Worm (Caenorhabditis elegans) whole organism, early embryonic: ENCODE measurements around the gene C01F1.5.

Source experiments
- B0310.2 ChIP-seq: sonication (generic microtip); optimal IDR thresholded peaks from 2 replicates; lab custom pipeline; 2016; ENCODE audit warnings: mild to moderate bottlenecking, missing genetic modification characterization, missing compliant biosample characterization
- F13C5.2 ChIP-seq: sonication (generic microtip); optimal IDR thresholded peaks from 2 replicates; lab custom pipeline; 2017; ENCODE audit warnings: mild to moderate bottlenecking, missing genetic modification characterization, inconsistent platforms, missing compliant biosample characterization
- aly-1 ChIP-seq: sonication (generic microtip); optimal IDR thresholded peaks from 2 replicates; lab custom pipeline; 2016; ENCODE audit warnings: missing genetic modification characterization, missing compliant biosample characterization
- ama-1 ChIP-seq: fragments of 150-350 bp; optimal IDR thresholded peaks from 2 replicates; lab custom pipeline; 2014
- ceh-13 ChIP-seq: fragments of 200-800 bp; sonication (Bioruptor generic); optimal IDR thresholded peaks from 2 replicates; lab custom pipeline; 2018; ENCODE audit warnings: mild to moderate bottlenecking, missing genetic modification characterization, missing compliant biosample characterization
- ceh-36 ChIP-seq: sonication (generic microtip); optimal IDR thresholded peaks from 2 replicates; lab custom pipeline; 2016; ENCODE audit warnings: missing genetic modification characterization, inconsistent platforms, missing compliant biosample characterization
- ets-7 ChIP-seq: sonication (generic microtip); optimal IDR thresholded peaks from 2 replicates; lab custom pipeline; 2016; ENCODE audit warnings: missing genotype, missing genetic modification characterization, missing compliant biosample characterization
- flt-1 ChIP-seq: fragments of 200-800 bp; sonication (Bioruptor generic); IDR thresholded peaks from 2 replicates; pipeline ENCODE4 v1.3.6; 2022; ENCODE audit warnings: missing genetic modification characterization, missing compliant biosample characterization
- hmbx-1 ChIP-seq: sonication (generic microtip); optimal IDR thresholded peaks from 2 replicates; lab custom pipeline; 2016; ENCODE audit warnings: mild to moderate bottlenecking, missing genetic modification characterization, missing compliant biosample characterization
- hmg-4 ChIP-seq: fragments of 200-800 bp; sonication (Bioruptor generic); optimal IDR thresholded peaks from 2 replicates; lab custom pipeline; 2018; ENCODE audit warnings: mild to moderate bottlenecking, missing genetic modification characterization, missing compliant biosample characterization
- hnd-1 ChIP-seq: sonication (generic microtip); optimal IDR thresholded peaks from 2 replicates; lab custom pipeline; 2016; ENCODE audit warnings: missing genetic modification characterization, missing compliant biosample characterization
- pes-1 ChIP-seq: fragments of 200-800 bp; sonication (Bioruptor generic); IDR thresholded peaks from 2 replicates; pipeline ENCODE4 v1.3.6; 2022; ENCODE audit warnings: missing genetic modification reagents, missing genetic modification characterization, missing compliant biosample characterization
- scrt-1 ChIP-seq: fragments of 200-800 bp; sonication (Bioruptor generic); IDR thresholded peaks from 2 replicates; pipeline ENCODE4 v1.3.6; 2022; ENCODE audit warnings: missing genetic modification characterization, missing compliant biosample characterization
- sea-1 ChIP-seq: fragments of 200-800 bp; sonication (Bioruptor generic); conservative IDR thresholded peaks from 2 replicates; pipeline ENCODE4 v1.3.6; 2022; ENCODE audit warnings: missing genetic modification characterization, missing compliant biosample characterization
- tbx-11 ChIP-seq: fragments of 200-800 bp; sonication (Bioruptor generic); IDR thresholded peaks from 2 replicates; pipeline ENCODE4 v1.3.6; 2022; ENCODE audit warnings: missing genetic modification characterization, missing compliant biosample characterization
- tbx-37 ChIP-seq: fragments of 200-800 bp; sonication (Bioruptor generic); conservative IDR thresholded peaks from 2 replicates; pipeline ENCODE4 v1.3.6; 2022; ENCODE audit warnings: missing genetic modification reagents, missing genetic modification characterization, missing compliant biosample characterization
- tra-4 ChIP-seq: sonication (generic microtip); optimal IDR thresholded peaks from 2 replicates; lab custom pipeline; 2017; ENCODE audit warnings: missing genetic modification characterization, missing compliant biosample characterization

The C01F1.5 gene

ce11 chrII:4237701-4238214 is 43.9 kb downstream of the C01F1.5 start, which contains the start of the genes fbxc-44 and C16A11.2:
Gene fbxc-44, minus strand, starts transcription at chrII:4237751.
Gene C16A11.2, plus strand, starts transcription at chrII:4238203.
- TF ChIP-seq hnd-1 (tag; lab: Kevin White, UChicago) = peak; percentile 58
- TF ChIP-seq tbx-11 (GFP tag; lab: Robert Waterston, UW) = peak; percentile 79
- 0 out of 2 replicates have a peak, but pooled peaks have one; percentile 42 for TF ChIP-seq sea-1 (GFP tag; lab: Robert Waterston, UW)
- TF ChIP-seq ets-7 (tag; lab: Kevin White, UChicago) = no peak
- peak; percentile 15 for TF ChIP-seq tra-4 (tag; lab: Kevin White, UChicago)
- TF ChIP-seq aly-1 (tag; lab: Kevin White, UChicago) = peak; percentile 51
- no peak for TF ChIP-seq ama-1 (lab: Kevin White, UChicago)
- TF ChIP-seq pes-1 (GFP tag; lab: Robert Waterston, UW) = peak; percentile 88
- TF ChIP-seq scrt-1 (GFP tag; lab: Robert Waterston, UW) = peak; percentile 76
- TF ChIP-seq flt-1 = peak; percentile 68
- TF ChIP-seq ceh-13 (GFP tag; lab: Kevin White, UChicago) = peak; percentile 48
- TF ChIP-seq tbx-37 (GFP tag; lab: Robert Waterston, UW) = peak; percentile 74
- TF ChIP-seq B0310.2 = peak; percentile 17
- peak; percentile 84 for TF ChIP-seq F13C5.2 (tag; lab: Kevin White, UChicago)
- peak; percentile 63 for TF ChIP-seq hmg-4 (GFP tag; lab: Kevin White, UChicago)
- peak; percentile 11 for TF ChIP-seq hmbx-1 (tag; lab: Kevin White, UChicago)
- peak; percentile 77 for TF ChIP-seq ceh-36

ce11 chrII:4235959-4236358 is 45.7 kb downstream of the C01F1.5 start, which contains the start of gene fbxc-43:
Gene fbxc-43, minus strand, starts transcription at chrII:4235996.
- TF ChIP-seq tbx-37 (GFP tag; lab: Robert Waterston, UW) (no peak), B0310.2 (no peak), flt-1 (no peak), pes-1 (GFP tag; lab: Robert Waterston, UW) (no peak), hnd-1 (tag; lab: Kevin White, UChicago) (no peak), aly-1 (tag; lab: Kevin White, UChicago) (no peak), ets-7 (tag; lab: Kevin White, UChicago) (no peak), F13C5.2 (tag; lab: Kevin White, UChicago) (no peak), tbx-11 (GFP tag; lab: Robert Waterston, UW) (no peak), tra-4 (tag; lab: Kevin White, UChicago) (no peak), hmbx-1 (tag; lab: Kevin White, UChicago) (no peak)

ce11 chrII:4230816-4231435 is 50.7 kb downstream of the C01F1.5 start, which contains the start of gene C16A11.10:
Gene C16A11.10, plus strand, starts transcription at chrII:4231385.
- no peak for TF ChIP-seq hnd-1 (tag; lab: Kevin White, UChicago)
- TF ChIP-seq sea-1 (GFP tag; lab: Robert Waterston, UW) = no peak
- TF ChIP-seq flt-1 = no peak
- no peak for TF ChIP-seq B0310.2
- TF ChIP-seq hmg-4 (GFP tag; lab: Kevin White, UChicago) = no peak
- no peak for TF ChIP-seq ets-7 (tag; lab: Kevin White, UChicago)
- no peak for TF ChIP-seq tra-4 (tag; lab: Kevin White, UChicago)
- no peak for TF ChIP-seq tbx-11 (GFP tag; lab: Robert Waterston, UW)
- TF ChIP-seq pes-1 (GFP tag; lab: Robert Waterston, UW) = no peak
